Worm (Caenorhabditis elegans) whole organism, L2 larva: ENCODE data around the gene nhr-182.

Source experiments
- ZK546.5 ChIP-seq: sonication (generic microtip); optimal IDR thresholded peaks from 2 replicates; lab custom pipeline; 2017; ENCODE audit warnings: missing biosample characterization, missing genetic modification characterization
- ama-1 ChIP-seq: fragments of 150-350 bp; optimal IDR thresholded peaks from 2 replicates; lab custom pipeline; 2018; ENCODE audit warnings: inconsistent platforms
- ceh-82 ChIP-seq: fragments of 150-350 bp; optimal IDR thresholded peaks from 2 replicates; lab custom pipeline; 2014; ENCODE audit warnings: missing biosample characterization, missing genetic modification characterization
- lin-39 ChIP-seq: fragments of 150-350 bp; optimal IDR thresholded peaks from 2 replicates; lab custom pipeline; 2014; ENCODE audit warnings: missing biosample characterization, missing genetic modification reagents, missing genetic modification characterization
- mdl-1 ChIP-seq, 2 experiments: fragments of 150-350 bp in 1 of 2; sonication (generic microtip) in 1 of 2; optimal IDR thresholded peaks; 2 replicates each; lab custom pipeline; 2017; ENCODE audit warnings: missing biosample characterization in 2 of 2, missing genetic modification characterization in 2 of 2
- ztf-4 ChIP-seq: fragments of 150-350 bp; optimal IDR thresholded peaks from 2 replicates; lab custom pipeline; 2014; ENCODE audit warnings: missing biosample characterization, missing genetic modification characterization

ce11 chrV:2207527-2207926 is 52.2 kb downstream of the nhr-182 start:
- TF ChIP-seq mdl-1 (tag; optimal IDR thresholded peaks at IDR 0.05; lab: Kevin White, UChicago) (no peak), ceh-82 (tag; lab: Kevin White, UChicago) (no peak), ama-1 (lab: Kevin White, UChicago) (no peak), ztf-4 (tag; lab: Kevin White, UChicago) (no peak), lin-39 (tag; lab: Kevin White, UChicago) (no peak), ZK546.5 (tag; lab: Kevin White, UChicago) (no peak)
